Worm (Caenorhabditis elegans) whole organism, L1 larva: Measurements from ENCODE around the gene W09G12.6.

Experiments used
- C04F5.9 ChIP-seq: sonication (generic microtip); optimal IDR thresholded peaks from 2 replicates; lab custom pipeline; 2016; ENCODE audit warnings: missing genetic modification characterization, missing compliant biosample characterization
- C16A3.4 ChIP-seq: fragments of 150-350 bp; optimal IDR thresholded peaks from 2 replicates; lab custom pipeline; 2014; ENCODE audit warnings: missing biosample characterization, missing genetic modification characterization
- C34B4.2 ChIP-seq: sonication (generic microtip); optimal IDR thresholded peaks from 2 replicates; lab custom pipeline; 2017; ENCODE audit warnings: mild to moderate bottlenecking, missing genetic modification characterization, missing compliant biosample characterization
- alr-1 ChIP-seq: fragments of 200-800 bp; sonication (Bioruptor generic); optimal IDR thresholded peaks from 2 replicates; lab custom pipeline; 2018; ENCODE audit warnings: borderline replicate concordance, mild to moderate bottlenecking, missing genetic modification characterization, missing compliant biosample characterization
- ama-1 ChIP-seq: fragments of 150-350 bp; optimal IDR thresholded peaks from 2 replicates; lab custom pipeline; 2014
- ceh-82 ChIP-seq, 3 experiments: fragments of 150-350 bp in 1 of 3; sonication (generic microtip) in 2 of 3; optimal IDR thresholded peaks; 2 replicates each; lab custom pipeline; 2014 to 2017; ENCODE audit warnings: missing biosample characterization in 3 of 3, missing genetic modification characterization in 3 of 3
- ceh-90 ChIP-seq: sonication (generic microtip); optimal IDR thresholded peaks from 2 replicates; lab custom pipeline; 2016; ENCODE audit warnings: missing genetic modification characterization, missing compliant biosample characterization
- dpl-1 ChIP-seq, 3 experiments: fragments of 150-350 bp in 2 of 3; sonication (generic microtip) in 1 of 3; optimal IDR thresholded peaks; 2 replicates each; lab custom pipeline; 2014 to 2017; ENCODE audit warnings: missing biosample characterization in 3 of 3, missing genetic modification characterization in 3 of 3, missing genetic modification reagents in 3 of 3
- dsc-1 ChIP-seq: sonication (generic microtip); optimal IDR thresholded peaks from 2 replicates; lab custom pipeline; 2016; ENCODE audit warnings: mild to moderate bottlenecking, missing genetic modification characterization, missing compliant biosample characterization
- elt-3 ChIP-seq, 6 experiments: fragments of 150-350 bp in 1 of 6; sonication (generic microtip); optimal IDR thresholded peaks; 2 replicates each; lab custom pipeline; 2017 to 2018; ENCODE audit warnings: missing biosample characterization in 6 of 6, missing genetic modification characterization in 6 of 6, inconsistent platforms in 1 of 6
- fkh-10 ChIP-seq: sonication (generic microtip); optimal IDR thresholded peaks from 2 replicates; lab custom pipeline; 2017; ENCODE audit warnings: missing biosample characterization, missing genetic modification reagents, missing genetic modification characterization
- fkh-4 ChIP-seq: sonication (generic microtip); optimal IDR thresholded peaks from 2 replicates; lab custom pipeline; 2016; ENCODE audit warnings: missing compliant biosample characterization, missing genetic modification characterization, borderline replicate concordance
- fos-1 ChIP-seq: fragments of 150-350 bp; optimal IDR thresholded peaks from 2 replicates; lab custom pipeline; 2014; ENCODE audit warnings: missing biosample characterization, missing genetic modification characterization
- grh-1 ChIP-seq: fragments of 200-800 bp; sonication (Bioruptor generic); IDR thresholded peaks from 2 replicates; pipeline ENCODE4 v1.3.6; 2022; ENCODE audit warnings: missing genetic modification reagents, missing genetic modification characterization, missing compliant biosample characterization
- hlh-17 ChIP-seq: fragments of 200-800 bp; sonication (Bioruptor generic); optimal IDR thresholded peaks from 2 replicates; lab custom pipeline; 2018; ENCODE audit warnings: missing genetic modification characterization, mild to moderate bottlenecking, missing compliant biosample characterization, moderate library complexity, borderline replicate concordance
- irx-1 ChIP-seq: sonication (generic microtip); optimal IDR thresholded peaks from 2 replicates; lab custom pipeline; 2016; ENCODE audit warnings: missing genetic modification characterization, missing compliant biosample characterization
- isw-1 ChIP-seq: fragments of 200-800 bp; sonication (Bioruptor generic); IDR thresholded peaks from 2 replicates; pipeline ENCODE4 v1.3.6; 2022; ENCODE audit warnings: missing genetic modification characterization, missing compliant biosample characterization
- jun-1 ChIP-seq: fragments of 150-350 bp; optimal IDR thresholded peaks from 2 replicates; lab custom pipeline; 2014; ENCODE audit warnings: missing biosample characterization, missing genetic modification reagents, missing genetic modification characterization
- lin-15B ChIP-seq: fragments of 150-350 bp; sonication (generic microtip); optimal IDR thresholded peaks from 3 replicates; lab custom pipeline; 2014; ENCODE audit warnings: missing biosample characterization, missing genetic modification characterization
- lin-35 ChIP-seq, 2 experiments: fragments of 150-350 bp; optimal IDR thresholded peaks; 2 replicates each; lab custom pipeline; 2014; ENCODE audit warnings: missing biosample characterization in 2 of 2, missing genetic modification characterization in 2 of 2, missing genetic modification reagents in 2 of 2
- lsy-2 ChIP-seq, 2 experiments: fragments of 150-350 bp; optimal IDR thresholded peaks; 2 replicates each; lab custom pipeline; 2014; ENCODE audit warnings: missing biosample characterization in 2 of 2, missing genetic modification characterization in 2 of 2
- mef-2 ChIP-seq: fragments of 150-350 bp; optimal IDR thresholded peaks from 2 replicates; lab custom pipeline; 2014; ENCODE audit warnings: missing biosample characterization, missing genetic modification characterization
- mep-1 ChIP-seq: fragments of 150-350 bp; optimal IDR thresholded peaks from 2 replicates; lab custom pipeline; 2014; ENCODE audit warnings: missing biosample characterization, missing genetic modification characterization
- nhr-19 ChIP-seq: fragments of 200-800 bp; sonication (Bioruptor generic); conservative IDR thresholded peaks from 2 replicates; pipeline ENCODE4 v1.3.6; 2022; ENCODE audit warnings: missing genetic modification characterization, missing compliant biosample characterization
- nhr-71 ChIP-seq: sonication (generic microtip); optimal IDR thresholded peaks from 2 replicates; lab custom pipeline; 2016; ENCODE audit warnings: mild to moderate bottlenecking, missing genetic modification characterization, moderate library complexity, missing compliant biosample characterization
- nhr-84 ChIP-seq: sonication (generic microtip); optimal IDR thresholded peaks from 2 replicates; lab custom pipeline; 2017; ENCODE audit warnings: missing biosample characterization, missing genetic modification characterization
- nhr-85 ChIP-seq: sonication (generic microtip); peaks from one replicate; lab custom pipeline; 2016; ENCODE audit warnings: missing genetic modification characterization, inconsistent platforms, missing compliant biosample characterization
- nhr-90 ChIP-seq: sonication (generic microtip); optimal IDR thresholded peaks from 2 replicates; lab custom pipeline; 2016; ENCODE audit warnings: mild to moderate bottlenecking, missing genetic modification characterization, missing compliant biosample characterization; ENCODE audit not compliant: poor library complexity
- pag-3 ChIP-seq: sonication (generic microtip); optimal IDR thresholded peaks from 2 replicates; lab custom pipeline; 2017; ENCODE audit warnings: missing genetic modification characterization, mild to moderate bottlenecking, missing compliant biosample characterization, antibody characterized with exemption, borderline replicate concordance; ENCODE audit not compliant: insufficient read depth
- pax-3 ChIP-seq: fragments of 200-800 bp; sonication (Bioruptor generic); optimal IDR thresholded peaks from 2 replicates; lab custom pipeline; 2018; ENCODE audit warnings: mild to moderate bottlenecking, missing genetic modification characterization, moderate library complexity, missing compliant biosample characterization
- rnt-1 ChIP-seq: sonication (generic microtip); optimal IDR thresholded peaks from 2 replicates; lab custom pipeline; 2016; ENCODE audit warnings: mild to moderate bottlenecking, missing genetic modification characterization, moderate library complexity, missing compliant biosample characterization
- skn-1 ChIP-seq: fragments of 150-350 bp; optimal IDR thresholded peaks from 2 replicates; lab custom pipeline; 2014; ENCODE audit warnings: missing biosample characterization, missing genetic modification characterization
- snpc-4 ChIP-seq: fragments of 150-350 bp; optimal IDR thresholded peaks from 2 replicates; lab custom pipeline; 2014; ENCODE audit warnings: missing biosample characterization, missing genetic modification characterization
- snu-23 ChIP-seq: sonication (generic microtip); optimal IDR thresholded peaks from 2 replicates; lab custom pipeline; 2016; ENCODE audit warnings: missing genetic modification characterization, missing compliant biosample characterization
- sptf-1 ChIP-seq: fragments of 150-350 bp; optimal IDR thresholded peaks from 2 replicates; lab custom pipeline; 2014; ENCODE audit warnings: missing biosample characterization, missing genetic modification characterization
- sup-37 ChIP-seq: fragments of 200-800 bp; sonication (Bioruptor generic); optimal IDR thresholded peaks from 2 replicates; lab custom pipeline; 2018; ENCODE audit warnings: mild to moderate bottlenecking, missing genetic modification characterization, missing compliant biosample characterization
- tlp-1 ChIP-seq: fragments of 150-350 bp; optimal IDR thresholded peaks from 2 replicates; lab custom pipeline; 2014; ENCODE audit warnings: missing biosample characterization, missing genetic modification characterization
- unc-130 ChIP-seq: fragments of 150-350 bp; optimal IDR thresholded peaks from 2 replicates; lab custom pipeline; 2017; ENCODE audit warnings: missing biosample characterization, missing genetic modification characterization, inconsistent platforms
- unc-30 ChIP-seq: sonication (generic microtip); optimal IDR thresholded peaks from 2 replicates; lab custom pipeline; 2017; ENCODE audit warnings: missing biosample characterization, missing genetic modification characterization
- unc-62 ChIP-seq: fragments of 150-350 bp; optimal IDR thresholded peaks from 2 replicates; lab custom pipeline; 2014; ENCODE audit warnings: missing biosample characterization, missing genetic modification reagents, missing genetic modification characterization
- unc-86 ChIP-seq: sonication (generic microtip); optimal IDR thresholded peaks from 2 replicates; lab custom pipeline; 2016; ENCODE audit warnings: missing genetic modification characterization, missing compliant biosample characterization
- unc-98 ChIP-seq: fragments of 200-800 bp; sonication (Bioruptor generic); IDR thresholded peaks from 2 replicates; pipeline ENCODE4 v1.3.6; 2022; ENCODE audit warnings: missing genetic modification characterization, missing compliant biosample characterization
- vab-15 ChIP-seq: sonication (generic microtip); optimal IDR thresholded peaks from 2 replicates; lab custom pipeline; 2017; ENCODE audit warnings: missing genotype, mild to moderate bottlenecking, missing genetic modification characterization, missing compliant biosample characterization
- xbp-1 ChIP-seq: sonication (generic microtip); optimal IDR thresholded peaks from 2 replicates; lab custom pipeline; 2016; ENCODE audit warnings: missing genetic modification characterization, missing compliant biosample characterization
- zip-4 ChIP-seq: fragments of 200-800 bp; sonication (Bioruptor generic); optimal IDR thresholded peaks from 2 replicates; lab custom pipeline; 2018; ENCODE audit warnings: mild to moderate bottlenecking, missing genetic modification characterization, moderate library complexity, missing compliant biosample characterization
- ztf-11 ChIP-seq, 2 experiments: sonication (generic microtip); optimal IDR thresholded peaks; 2 replicates each; lab custom pipeline; 2016 to 2017; ENCODE audit warnings: missing genetic modification characterization in 2 of 2, missing biosample characterization in 1 of 2, missing compliant biosample characterization in 1 of 2

W09G12.6 gene

DNA sequence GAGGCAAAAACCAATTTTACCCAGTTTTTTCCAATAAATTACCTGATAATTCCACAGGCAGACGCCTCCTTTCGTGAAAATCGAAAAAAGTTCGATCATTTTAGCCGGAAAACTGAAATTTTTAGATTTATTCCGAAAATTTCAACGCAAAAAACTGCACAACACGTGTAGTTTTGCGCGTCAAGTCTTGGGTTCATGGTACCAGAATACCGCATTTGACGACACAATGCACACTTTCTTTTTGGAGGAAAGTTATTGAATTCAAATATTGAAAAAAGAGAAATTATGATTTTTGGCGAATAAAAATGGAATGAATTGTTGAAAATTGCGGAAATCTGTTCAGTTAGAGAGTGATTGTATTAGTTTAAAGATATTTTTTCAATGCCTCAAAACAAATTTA is 8.0 kb downstream of the W09G12.6 start, which contains the start of gene F38A1.8 (continued):
- TF ChIP-seq tlp-1 (no peak), sptf-1 (tag; lab: Kevin White, UChicago) (no peak), jun-1 (peak; percentile 27), pag-3 (no peak), unc-86 (tag; lab: Kevin White, UChicago) (peak; percentile 21), isw-1 (GFP tag; lab: Robert Waterston, UW) (peak; percentile 24; the same call in 1 of the 2 replicates), unc-130 (tag; lab: Kevin White, UChicago) (peak; percentile 42), mef-2 (tag; lab: Kevin White, UChicago) (no peak), dpl-1 (GFP tag; optimal IDR thresholded peaks at IDR 0.05; lab: Kevin White, UChicago) (peak; percentile 91 to 95 (median 94)), unc-30 (tag; lab: Kevin White, UChicago) (no peak), nhr-84 (tag; lab: Kevin White, UChicago) (no peak), C34B4.2 (no peak), elt-3 (tag; optimal IDR thresholded peaks at IDR 0.05; lab: Kevin White, UChicago) (peak in 2 of 6 experiments; percentile 12 to 66), snpc-4 (tag; lab: Kevin White, UChicago) (no peak), pax-3 (no peak), fkh-10 (GFP tag; lab: Kevin White, UChicago) (no peak), mep-1 (peak; percentile 73), snu-23 (GFP tag; lab: Kevin White, UChicago) (peak; percentile 74), lsy-2 (tag; optimal IDR thresholded peaks at IDR 0.05; lab: Kevin White, UChicago) (peak; percentile 78 to 84), vab-15 (tag; lab: Kevin White, UChicago) (no peak), grh-1 (GFP tag; lab: Robert Waterston, UW) (peak; percentile 46; the same call in 1 of the 2 replicates), hlh-17 (GFP tag; lab: Kevin White, UChicago) (no peak), nhr-90 (tag; lab: Kevin White, UChicago) (peak; percentile 40), C16A3.4 (peak; percentile 46), fkh-4 (no peak), nhr-85 (tag; lab: Kevin White, UChicago) (peak; percentile 69), ztf-11 (tag; optimal IDR thresholded peaks at IDR 0.05; lab: Kevin White, UChicago) (no peak), dsc-1 (tag; lab: Kevin White, UChicago) (peak; percentile 6), ceh-82 (tag; optimal IDR thresholded peaks at IDR 0.05; lab: Kevin White, UChicago) (peak; percentile 36 to 61 (median 42)), nhr-19 (GFP tag; lab: Robert Waterston, UW) (peak; percentile 57), lin-15B (tag; lab: Kevin White, UChicago) (peak; percentile 69), alr-1 (no peak), irx-1 (peak; percentile 25), ama-1 (no peak), unc-62 (GFP tag; lab: Kevin White, UChicago) (no peak), xbp-1 (tag; lab: Kevin White, UChicago) (peak; percentile 50), C04F5.9 (tag; lab: Kevin White, UChicago) (peak; percentile 24), zip-4 (no peak), ceh-90 (tag; lab: Kevin White, UChicago) (no peak), sup-37 (GFP tag; lab: Kevin White, UChicago) (no peak), rnt-1 (tag; lab: Kevin White, UChicago) (peak; percentile 77), lin-35 (GFP tag; optimal IDR thresholded peaks at IDR 0.05; lab: Kevin White, UChicago) (peak; percentile 91 to 96), fos-1 (tag; lab: Kevin White, UChicago) (peak; percentile 9), skn-1 (tag; lab: Kevin White, UChicago) (peak; percentile 36), nhr-71 (tag; lab: Kevin White, UChicago) (no peak), unc-98 (GFP tag; lab: Robert Waterston, UW) (no peak)
